Worm (Caenorhabditis elegans): ENCODE data around the gene taf-8.

DNA sequence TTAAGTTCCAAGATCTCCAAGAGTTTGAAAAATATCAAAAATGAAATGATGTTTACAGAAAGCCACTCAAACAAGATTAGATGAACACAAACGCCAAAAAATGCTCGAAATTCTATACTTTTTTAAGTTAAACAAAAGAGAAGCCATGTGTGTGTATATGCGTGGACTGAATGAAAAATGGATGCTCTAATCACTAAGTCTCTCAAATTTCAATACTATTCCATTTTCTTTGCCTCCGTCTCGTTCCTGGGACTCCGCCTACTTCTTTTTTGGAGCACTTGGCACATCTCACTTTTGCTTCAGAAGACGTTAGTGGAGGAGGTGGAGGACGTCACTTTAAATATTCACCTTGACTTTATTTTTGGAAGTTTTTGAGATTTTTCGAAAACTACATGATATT is 10.7 kb downstream of the taf-8 start:
- TF ChIP-seq pha-4 (tag; optimal IDR thresholded peaks at IDR 0.05) (no peak), nhr-237 (tag; optimal IDR thresholded peaks at IDR 0.05) (no peak), fkh-10 (GFP tag; optimal IDR thresholded peaks at IDR 0.05) (no peak), pqm-1 (tag; optimal IDR thresholded peaks at IDR 0.05) (no peak), egl-5 (tag; optimal IDR thresholded peaks at IDR 0.05) (no peak), tbx-2 (tag; optimal IDR thresholded peaks at IDR 0.05) (no peak), nhr-12 (tag; optimal IDR thresholded peaks at IDR 0.05) (no peak)

Measured in whole organism, L3 larva.